Worm (Caenorhabditis elegans): ENCODE results near the gene bpnt-1.

ce11 chrII:4376295-4377172, 43.5 kb upstream of the bpnt-1 start, which contains the start of gene ntl-2:
- TF ChIP-seq W03F9.2 (tag; optimal IDR thresholded peaks at IDR 0.05) (peak; percentile 79), him-1 (tag; optimal IDR thresholded peaks at IDR 0.05) (peak; percentile 79)

Data from whole organism, L4/young adult.